Worm (Caenorhabditis elegans) whole organism, young adult: Measurements from ENCODE around the gene gtf-2E2.

Experiments
- B0019.2 ChIP-seq: fragments of 200-800 bp; sonication (Bioruptor generic); conservative IDR thresholded peaks from 2 replicates; pipeline ENCODE4 v1.3.6; 2022; ENCODE audit warnings: missing genetic modification reagents, missing genetic modification characterization, missing compliant biosample characterization
- B0336.3 ChIP-seq: fragments of 200-800 bp; sonication (Bioruptor generic); IDR thresholded peaks from 2 replicates; pipeline ENCODE4 v1.3.6; 2022; ENCODE audit warnings: missing genetic modification characterization, missing compliant biosample characterization
- C17E4.6 ChIP-seq: fragments of 200-800 bp; sonication (Bioruptor generic); IDR thresholded peaks from 2 replicates; pipeline ENCODE4 v1.3.6; 2022; ENCODE audit warnings: missing genetic modification reagents, missing genetic modification characterization, missing compliant biosample characterization
- F10E7.11 ChIP-seq: sonication (generic microtip); optimal IDR thresholded peaks from 2 replicates; lab custom pipeline; 2017; ENCODE audit warnings: mild to moderate bottlenecking, missing genetic modification characterization, moderate library complexity, missing compliant biosample characterization
- F57A8.1 ChIP-seq: fragments of 200-800 bp; sonication (Bioruptor generic); optimal IDR thresholded peaks from 2 replicates; lab custom pipeline; 2018; ENCODE audit warnings: mild to moderate bottlenecking, missing genetic modification characterization, moderate library complexity, missing compliant biosample characterization
- F57C9.4 ChIP-seq: sonication (generic microtip); optimal IDR thresholded peaks from 2 replicates; lab custom pipeline; 2017; ENCODE audit warnings: mild to moderate bottlenecking, missing genetic modification characterization, missing compliant biosample characterization
- Y53G8AR.9 ChIP-seq: fragments of 200-800 bp; sonication (Bioruptor generic); conservative IDR thresholded peaks from 2 replicates; pipeline ENCODE4 v1.3.6; 2022; ENCODE audit warnings: missing genetic modification reagents, missing genetic modification characterization, missing compliant biosample characterization
- Y95B8A.8 ChIP-seq: fragments of 200-800 bp; sonication (Bioruptor generic); IDR thresholded peaks from 2 replicates; pipeline ENCODE4 v1.3.6; 2022; ENCODE audit warnings: missing genetic modification reagents, missing genetic modification characterization, missing compliant biosample characterization
- aptf-2 ChIP-seq: fragments of 200-800 bp; sonication (Bioruptor generic); conservative IDR thresholded peaks from 2 replicates; pipeline ENCODE4 v1.3.6; 2022; ENCODE audit warnings: missing genetic modification reagents, missing genetic modification characterization, missing compliant biosample characterization
- athp-1 ChIP-seq: sonication (generic microtip); optimal IDR thresholded peaks from 2 replicates; lab custom pipeline; 2017; ENCODE audit warnings: mild to moderate bottlenecking, missing genetic modification characterization, missing compliant biosample characterization
- attf-3 ChIP-seq: fragments of 200-800 bp; sonication (Bioruptor generic); conservative IDR thresholded peaks from 2 replicates; pipeline ENCODE4 v1.3.6; 2022; ENCODE audit warnings: missing genetic modification reagents, missing genetic modification characterization, missing compliant biosample characterization
- attf-6 ChIP-seq: fragments of 200-800 bp; sonication (Bioruptor generic); IDR thresholded peaks from 2 replicates; pipeline ENCODE4 v1.3.6; 2022; ENCODE audit warnings: missing genetic modification reagents, missing genetic modification characterization, missing compliant biosample characterization
- bed-2 ChIP-seq: fragments of 200-800 bp; sonication (Bioruptor generic); IDR thresholded peaks from 2 replicates; pipeline ENCODE4 v1.3.6; 2022; ENCODE audit warnings: missing genetic modification reagents, missing genetic modification characterization, missing compliant biosample characterization
- cebp-1 ChIP-seq, 2 experiments: fragments of 200-800 bp in 1 of 2; sonication (Bioruptor generic) in 1 of 2; sonication (generic microtip) in 1 of 2; IDR thresholded peaks in 1 of 2; optimal IDR thresholded peaks in 1 of 2; 2 replicates each; pipeline versions ENCODE4 v1.3.6 to Lab custom; 2017 to 2022; ENCODE audit warnings: missing compliant biosample characterization in 2 of 2, missing genetic modification characterization in 2 of 2, mild to moderate bottlenecking in 1 of 2, missing genetic modification reagents in 1 of 2, moderate library complexity in 1 of 2
- ceh-100 ChIP-seq: fragments of 200-800 bp; sonication (Bioruptor generic); IDR thresholded peaks from 2 replicates; pipeline ENCODE4 v1.3.6; 2022; ENCODE audit warnings: missing genetic modification reagents, missing genetic modification characterization, missing compliant biosample characterization
- ceh-79 ChIP-seq: sonication (generic microtip); optimal IDR thresholded peaks from 2 replicates; lab custom pipeline; 2017; ENCODE audit warnings: mild to moderate bottlenecking, missing genetic modification characterization, missing compliant biosample characterization
- dpl-1 ChIP-seq: fragments of 150-350 bp; optimal IDR thresholded peaks from 2 replicates; lab custom pipeline; 2014; ENCODE audit warnings: missing biosample characterization, missing genetic modification reagents, missing genetic modification characterization
- egl-44 ChIP-seq: fragments of 200-800 bp; sonication (Bioruptor generic); IDR thresholded peaks from 2 replicates; pipeline ENCODE4 v1.3.6; 2022; ENCODE audit warnings: missing genetic modification reagents, missing genetic modification characterization, missing compliant biosample characterization
- egrh-3 ChIP-seq: fragments of 200-800 bp; sonication (Bioruptor generic); IDR thresholded peaks from 2 replicates; pipeline ENCODE4 v1.3.6; 2022; ENCODE audit warnings: missing genetic modification reagents, missing genetic modification characterization, missing compliant biosample characterization
- ekl-4 ChIP-seq: fragments of 200-800 bp; sonication (Bioruptor generic); IDR thresholded peaks from 2 replicates; pipeline ENCODE4 v1.3.6; 2022; ENCODE audit warnings: missing genetic modification reagents, missing genetic modification characterization, missing compliant biosample characterization
- ets-4 ChIP-seq: fragments of 200-800 bp; sonication (Bioruptor generic); optimal IDR thresholded peaks from 2 replicates; lab custom pipeline; 2018; ENCODE audit warnings: mild to moderate bottlenecking, missing genetic modification characterization, missing compliant biosample characterization
- him-1 ChIP-seq: sonication (generic microtip); optimal IDR thresholded peaks from 2 replicates; lab custom pipeline; 2016; ENCODE audit warnings: missing genotype, missing genetic modification reagents, missing genetic modification characterization, missing compliant biosample characterization
- hlh-26 ChIP-seq: fragments of 200-800 bp; sonication (Bioruptor generic); conservative IDR thresholded peaks from 2 replicates; pipeline ENCODE4 v1.3.6; 2022; ENCODE audit warnings: missing genetic modification reagents, missing genetic modification characterization, missing compliant biosample characterization
- hrde-1 ChIP-seq: sonication (generic microtip); optimal IDR thresholded peaks from 2 replicates; lab custom pipeline; 2016; ENCODE audit warnings: missing genetic modification characterization, mild to moderate bottlenecking, missing compliant biosample characterization, moderate library complexity, missing genotype, missing genetic modification reagents, borderline replicate concordance
- hsf-1 ChIP-seq: fragments of 200-800 bp; sonication (Bioruptor generic); IDR thresholded peaks from 2 replicates; pipeline ENCODE4 v1.3.6; 2022; ENCODE audit warnings: missing genetic modification reagents, missing genetic modification characterization, missing compliant biosample characterization
- lsl-1 ChIP-seq: fragments of 200-800 bp; sonication (Bioruptor generic); optimal IDR thresholded peaks from 2 replicates; lab custom pipeline; 2018; ENCODE audit warnings: mild to moderate bottlenecking, missing genetic modification characterization, moderate library complexity, missing compliant biosample characterization
- lsy-27 ChIP-seq: sonication (generic microtip); optimal IDR thresholded peaks from 2 replicates; lab custom pipeline; 2017; ENCODE audit warnings: missing genetic modification characterization, mild to moderate bottlenecking, missing compliant biosample characterization, antibody characterized with exemption, missing genotype, borderline replicate concordance; ENCODE audit not compliant: insufficient read depth
- madf-6 ChIP-seq: fragments of 200-800 bp; sonication (Bioruptor generic); IDR thresholded peaks from 2 replicates; pipeline ENCODE4 v1.3.6; 2022; ENCODE audit warnings: missing genetic modification reagents, missing genetic modification characterization, missing compliant biosample characterization
- mcd-1 ChIP-seq: fragments of 200-800 bp; sonication (Bioruptor generic); IDR thresholded peaks from 2 replicates; pipeline ENCODE4 v1.3.6; 2022; ENCODE audit warnings: missing genetic modification reagents, missing genetic modification characterization, missing compliant biosample characterization
- mel-28 ChIP-seq: sonication (generic microtip); optimal IDR thresholded peaks from 2 replicates; lab custom pipeline; 2016; ENCODE audit warnings: borderline replicate concordance, mild to moderate bottlenecking, missing genetic modification characterization, missing compliant biosample characterization
- nfyb-1 ChIP-seq: fragments of 200-800 bp; sonication (Bioruptor generic); IDR thresholded peaks from 2 replicates; pipeline ENCODE4 v1.3.6; 2022; ENCODE audit warnings: missing genetic modification reagents, missing genetic modification characterization, missing compliant biosample characterization
- nhr-80 ChIP-seq: sonication (generic microtip); optimal IDR thresholded peaks from 2 replicates; lab custom pipeline; 2016; ENCODE audit warnings: missing genetic modification characterization, missing compliant biosample characterization
- pbrm-1 ChIP-seq: fragments of 200-800 bp; sonication (Bioruptor generic); IDR thresholded peaks from 2 replicates; pipeline ENCODE4 v1.3.6; 2022; ENCODE audit warnings: missing genetic modification reagents, missing genetic modification characterization, missing compliant biosample characterization
- rcor-1 ChIP-seq: fragments of 200-800 bp; sonication (Bioruptor generic); IDR thresholded peaks from 2 replicates; pipeline ENCODE4 v1.3.6; 2022; ENCODE audit warnings: missing genetic modification reagents, missing genetic modification characterization, missing compliant biosample characterization
- repo-1 ChIP-seq: sonication (generic microtip); optimal IDR thresholded peaks from 2 replicates; lab custom pipeline; 2017; ENCODE audit warnings: mild to moderate bottlenecking, missing genetic modification characterization, missing compliant biosample characterization
- rpc-1 ChIP-seq, 2 experiments: fragments of 150-350 bp in 1 of 2; sonication (generic microtip) in 1 of 2; optimal IDR thresholded peaks; 2 replicates each; lab custom pipeline; 2014 to 2018; ENCODE audit warnings: missing biosample characterization in 1 of 2, missing genetic modification characterization in 1 of 2, missing genetic modification reagents in 1 of 2, missing genotype in 1 of 2
- sea-2 ChIP-seq: fragments of 200-800 bp; sonication (Bioruptor generic); IDR thresholded peaks from 2 replicates; pipeline ENCODE4 v1.3.6; 2022; ENCODE audit warnings: missing genetic modification characterization, missing compliant biosample characterization
- snpc-3.4 ChIP-seq: sonication (generic microtip); optimal IDR thresholded peaks from 2 replicates; lab custom pipeline; 2017; ENCODE audit warnings: missing genetic modification characterization, mild to moderate bottlenecking, missing compliant biosample characterization, antibody characterized with exemption, moderate library complexity, missing genotype, missing genetic modification reagents
- snpc-4 ChIP-seq, 5 experiments: fragments of 150-350 bp in 1 of 5; sonication (generic microtip) in 4 of 5; optimal IDR thresholded peaks; 2 replicates each; lab custom pipeline; 2014 to 2018; ENCODE audit warnings: missing genetic modification characterization in 5 of 5, missing biosample characterization in 3 of 5, antibody characterized with exemption in 2 of 5, mild to moderate bottlenecking in 2 of 5, missing compliant biosample characterization in 2 of 5, missing genotype in 2 of 5, moderate library complexity in 2 of 5, missing genetic modification reagents in 1 of 5
- tbx-9 ChIP-seq: sonication (generic microtip); optimal IDR thresholded peaks from 2 replicates; lab custom pipeline; 2016; ENCODE audit warnings: borderline replicate concordance, missing genetic modification characterization, inconsistent platforms, missing compliant biosample characterization
- tlf-1 ChIP-seq: fragments of 200-800 bp; sonication (Bioruptor generic); optimal IDR thresholded peaks from 2 replicates; lab custom pipeline; 2018; ENCODE audit warnings: mild to moderate bottlenecking, missing genetic modification characterization, missing compliant biosample characterization
- ztf-18 ChIP-seq: sonication (generic microtip); optimal IDR thresholded peaks from 2 replicates; lab custom pipeline; 2016; ENCODE audit warnings: missing genotype, mild to moderate bottlenecking, missing genetic modification characterization, missing compliant biosample characterization
- ztf-26 ChIP-seq: sonication (generic microtip); optimal IDR thresholded peaks from 2 replicates; lab custom pipeline; 2017; ENCODE audit warnings: missing genetic modification characterization, missing compliant biosample characterization
- ztf-28 ChIP-seq: fragments of 200-800 bp; sonication (Bioruptor generic); IDR thresholded peaks from 2 replicates; pipeline ENCODE4 v1.3.6; 2022; ENCODE audit warnings: missing genetic modification reagents, missing genetic modification characterization, missing compliant biosample characterization

The gtf-2E2 gene

DNA sequence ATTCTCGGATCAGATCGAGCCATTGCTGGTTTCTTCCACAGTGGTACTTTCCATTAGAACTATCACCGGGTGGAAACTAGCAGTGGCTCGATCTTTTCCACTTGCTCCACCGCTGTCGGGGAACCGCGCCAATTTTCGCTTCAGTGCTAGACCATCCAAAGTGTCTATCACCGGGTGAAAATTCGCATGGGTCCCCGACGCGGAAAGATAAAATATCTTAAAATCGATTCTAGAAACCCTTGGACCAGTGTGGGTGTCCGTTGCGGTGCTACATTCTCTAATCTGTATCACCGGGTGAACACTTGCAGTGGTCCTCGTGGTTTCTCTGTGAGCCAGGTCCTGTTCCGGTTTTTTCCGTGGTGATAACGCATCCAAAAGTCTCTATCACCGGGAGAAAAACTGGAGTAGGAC is 4.7 kb downstream of the gtf-2E2 start (continued):
- TF ChIP-seq ztf-18, result no peak
- TF ChIP-seq, all 124 proteins: peak for 5

DNA sequence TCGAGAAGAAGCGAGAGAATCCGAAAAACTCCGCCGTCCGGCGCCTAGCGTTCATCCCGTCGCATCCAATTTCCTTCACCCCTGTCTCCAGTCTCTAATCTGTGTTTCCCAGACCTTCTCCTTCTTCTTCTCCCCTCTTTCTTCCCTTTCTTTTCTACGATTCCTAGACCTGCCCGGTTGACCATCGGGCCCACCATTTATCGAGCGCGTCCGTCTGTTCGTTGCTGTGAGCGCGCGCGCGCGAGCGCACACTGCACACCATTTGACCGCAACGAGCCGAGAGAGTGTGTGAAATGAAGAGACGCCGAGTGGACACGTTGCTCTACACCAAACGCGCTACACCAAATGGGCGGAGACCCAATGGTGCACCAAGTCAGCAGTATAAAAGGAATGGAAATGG is 5.2 kb downstream of the gtf-2E2 start:
- TF ChIP-seq C17E4.6 (peak; percentile 78), F57C9.4 (no peak), ztf-28 (0 out of 2 replicates have a peak, but pooled peaks have one; percentile 51), mel-28 (tag; lab: Kevin White, UChicago) (no peak), rpc-1 (optimal IDR thresholded peaks at IDR 0.05; lab: Kevin White, UChicago) (no peak), rpc-1 (tag; optimal IDR thresholded peaks at IDR 0.05; lab: Kevin White, UChicago) (no peak), pbrm-1 (GFP tag; lab: Robert Waterston, UW) (peak; percentile 75; the same call in 1 of the 2 replicates), madf-6 (GFP tag; lab: Robert Waterston, UW) (peak; percentile 98), snpc-4 (GFP tag; optimal IDR thresholded peaks at IDR 0.05; lab: Kevin White, UChicago) (no peak), snpc-4 (tag; optimal IDR thresholded peaks at IDR 0.05; lab: Kevin White, UChicago) (peak in 2 of 4 experiments; percentile 19 to 23), ekl-4 (GFP tag; lab: Robert Waterston, UW) (peak; percentile 64), ceh-100 (peak; percentile 84), ceh-79 (tag; lab: Kevin White, UChicago) (no peak), hlh-26 (no peak), athp-1 (peak; percentile 40), tbx-9 (no peak), him-1 (tag; lab: Kevin White, UChicago) (peak; percentile 30), bed-2 (GFP tag; lab: Robert Waterston, UW) (peak; percentile 81; the same call in 1 of the 2 replicates), nfyb-1 (GFP tag; lab: Robert Waterston, UW) (no peak), egl-44 (GFP tag; lab: Robert Waterston, UW) (no peak), hsf-1 (GFP tag; lab: Robert Waterston, UW) (peak; percentile 90), snpc-3.4 (peak; percentile 89), dpl-1 (GFP tag; lab: Kevin White, UChicago) (peak; percentile 88), F10E7.11 (tag; lab: Kevin White, UChicago) (no peak), lsy-27 (no peak), mcd-1 (GFP tag; lab: Robert Waterston, UW) (peak; percentile 78), aptf-2 (GFP tag; lab: Robert Waterston, UW) (peak; percentile 85), lsl-1 (GFP tag; lab: Kevin White, UChicago) (peak; percentile 80), attf-3 (GFP tag; lab: Robert Waterston, UW) (0 out of 2 replicates have a peak, but pooled peaks have one; percentile 38), F57A8.1 (GFP tag; lab: Kevin White, UChicago) (no peak), Y95B8A.8 (GFP tag; lab: Robert Waterston, UW) (peak; percentile 81; the same call in 1 of the 2 replicates), attf-6 (GFP tag; lab: Robert Waterston, UW) (0 out of 2 replicates have a peak, but pooled peaks have one; percentile 54), ztf-26 (tag; lab: Kevin White, UChicago) (no peak), hrde-1 (tag; lab: Kevin White, UChicago) (peak; percentile 44), nhr-80 (tag; lab: Kevin White, UChicago) (no peak), egrh-3 (GFP tag; lab: Robert Waterston, UW) (peak; percentile 82), B0336.3 (GFP tag; lab: Robert Waterston, UW) (peak; percentile 71), ets-4 (GFP tag; lab: Kevin White, UChicago) (no peak), repo-1 (no peak), tlf-1 (peak; percentile 81), cebp-1 (GFP tag; IDR thresholded peaks at IDR 0.05; lab: Robert Waterston, UW) (0 out of 2 replicates have a peak, but pooled peaks have one; percentile 27), cebp-1 (tag; optimal IDR thresholded peaks at IDR 0.05; lab: Kevin White, UChicago) (no peak), sea-2 (no peak), rcor-1 (GFP tag; lab: Robert Waterston, UW) (peak; percentile 47; the same call in 1 of the 2 replicates), B0019.2 (GFP tag; lab: Robert Waterston, UW) (peak; percentile 28; the same call in 1 of the 2 replicates), Y53G8AR.9 (GFP tag; lab: Robert Waterston, UW) (0 out of 2 replicates have a peak, but pooled peaks have one; percentile 68)
